Fruit fly (Drosophila melanogaster): Measurements from ENCODE around the gene CG13989.

CG13989 gene

DNA sequence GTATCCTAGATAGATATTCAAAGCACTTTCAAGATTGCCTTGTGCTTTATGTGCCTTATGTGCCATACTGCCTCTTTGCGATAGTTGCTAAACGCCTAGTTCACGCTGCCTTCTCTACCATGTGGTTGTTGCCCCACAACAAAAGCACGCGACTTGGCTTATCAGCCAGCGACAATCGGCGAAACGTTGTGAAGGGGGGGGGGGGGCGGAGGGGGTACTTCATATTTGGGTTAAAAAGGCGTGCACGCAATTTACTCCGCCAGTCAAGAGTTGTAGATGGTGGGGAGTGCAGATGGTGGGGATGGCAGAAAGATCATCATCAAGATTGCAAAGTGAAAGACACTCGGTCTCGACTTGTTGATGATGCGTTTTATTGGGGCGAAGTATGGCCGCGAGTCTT lies 8.9 kb downstream of the CG13989 start:
- no peak for TF ChIP-seq Jra (GFP tag; optimal IDR thresholded peaks at IDR 0.05)
- TF ChIP-seq Dfd (GFP tag; optimal IDR thresholded peaks at IDR 0.05) = peak; percentile 86
- no peak for TF ChIP-seq dmrt93B (GFP tag; optimal IDR thresholded peaks at IDR 0.05)
- no peak for TF ChIP-seq sv (GFP tag; optimal IDR thresholded peaks at IDR 0.05)

DNA sequence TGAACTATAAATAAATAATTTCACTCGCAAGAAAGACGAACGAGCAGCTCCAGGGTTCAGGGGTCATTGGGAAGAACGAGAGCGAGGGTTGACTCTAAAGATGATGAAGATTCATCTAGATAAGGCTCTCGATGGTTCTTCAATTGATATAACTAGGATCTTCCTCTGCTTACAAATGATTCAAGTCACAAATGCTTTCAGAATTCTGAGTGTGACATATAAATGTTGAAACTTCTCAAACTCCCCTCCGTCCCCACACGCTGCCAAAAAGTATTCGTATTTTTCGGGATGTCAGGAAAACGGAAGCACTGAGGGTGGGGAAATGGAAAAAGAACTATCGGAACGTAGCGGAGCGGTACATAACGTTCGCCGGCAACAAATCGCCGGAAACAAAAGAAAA lies 11.0 kb downstream of the CG13989 start:
- TF ChIP-seq sv (GFP tag; optimal IDR thresholded peaks at IDR 0.05) = no peak
- no peak for TF ChIP-seq usp (GFP tag; optimal IDR thresholded peaks at IDR 0.05)
- no peak for TF ChIP-seq Dif (GFP tag; optimal IDR thresholded peaks at IDR 0.05; ENCODE audit: partially characterized antibody)
- TF ChIP-seq foxo (GFP tag; optimal IDR thresholded peaks at IDR 0.05) = no peak
- no peak for TF ChIP-seq h (GFP tag; optimal IDR thresholded peaks at IDR 0.05)
- TF ChIP-seq pan (optimal IDR thresholded peaks at IDR 0.05) = no peak
- TF ChIP-seq Abd-B (GFP tag; optimal IDR thresholded peaks at IDR 0.05) = no peak
- TF ChIP-seq fru (GFP tag; optimal IDR thresholded peaks at IDR 0.05) = no peak

DNA sequence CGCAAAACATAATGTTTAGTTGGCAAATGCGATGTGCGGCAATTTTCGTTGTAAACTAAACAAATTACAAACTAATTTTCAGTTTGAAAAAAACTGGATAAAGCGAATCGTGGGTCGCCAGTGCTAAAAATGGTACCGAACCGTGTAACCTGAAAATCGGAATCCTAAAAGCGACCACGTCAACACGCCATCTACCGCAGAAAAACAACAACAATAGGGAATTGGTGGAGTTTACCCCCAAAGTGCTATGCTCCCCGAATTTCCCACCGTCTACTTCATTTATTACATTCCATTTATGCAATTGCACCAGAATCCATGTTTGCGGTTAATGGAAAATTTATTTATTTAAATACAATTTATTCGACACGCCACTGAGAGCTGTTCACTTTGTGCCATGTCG lies 12.8 kb downstream of the CG13989 start:
- TF ChIP-seq CrebA (GFP tag; optimal IDR thresholded peaks at IDR 0.05; ENCODE audit: borderline replicate concordance) = no peak
- no peak for TF ChIP-seq Hnf4 (GFP tag; optimal IDR thresholded peaks at IDR 0.05)
- no peak for TF ChIP-seq OdsH (GFP tag; optimal IDR thresholded peaks at IDR 0.05)
- TF ChIP-seq rgr (GFP tag; optimal IDR thresholded peaks at IDR 0.05) = no peak
- no peak for TF ChIP-seq foxo (GFP tag; optimal IDR thresholded peaks at IDR 0.05)
- TF ChIP-seq sv (GFP tag; optimal IDR thresholded peaks at IDR 0.05) = no peak
- TF ChIP-seq CG9705 (GFP tag; optimal IDR thresholded peaks at IDR 0.05) = no peak

- no peak for TF ChIP-seq CG32264 (GFP tag; optimal IDR thresholded peaks at IDR 0.05)
- TF ChIP-seq sv (GFP tag; optimal IDR thresholded peaks at IDR 0.05) = no peak
- TF ChIP-seq OdsH (GFP tag; optimal IDR thresholded peaks at IDR 0.05) = no peak
- no peak for TF ChIP-seq Mio (GFP tag; optimal IDR thresholded peaks at IDR 0.05)
- no peak for TF ChIP-seq N (GFP tag; optimal IDR thresholded peaks at IDR 0.05)
- no peak for TF ChIP-seq Hr78 (GFP tag; optimal IDR thresholded peaks at IDR 0.05)
- TF ChIP-seq pan (optimal IDR thresholded peaks at IDR 0.05) = no peak
- no peak for TF ChIP-seq CrebA (GFP tag; optimal IDR thresholded peaks at IDR 0.05; ENCODE audit: borderline replicate concordance)
- no peak for TF ChIP-seq ey (GFP tag; optimal IDR thresholded peaks at IDR 0.05)
- no peak for TF ChIP-seq woc (GFP tag; optimal IDR thresholded peaks at IDR 0.05)
- TF ChIP-seq psq (GFP tag; optimal IDR thresholded peaks at IDR 0.05) = no peak
These were observed 16.2 kb downstream of the CG13989 start for dm6 chr2L:6176408-6176807.

DNA sequence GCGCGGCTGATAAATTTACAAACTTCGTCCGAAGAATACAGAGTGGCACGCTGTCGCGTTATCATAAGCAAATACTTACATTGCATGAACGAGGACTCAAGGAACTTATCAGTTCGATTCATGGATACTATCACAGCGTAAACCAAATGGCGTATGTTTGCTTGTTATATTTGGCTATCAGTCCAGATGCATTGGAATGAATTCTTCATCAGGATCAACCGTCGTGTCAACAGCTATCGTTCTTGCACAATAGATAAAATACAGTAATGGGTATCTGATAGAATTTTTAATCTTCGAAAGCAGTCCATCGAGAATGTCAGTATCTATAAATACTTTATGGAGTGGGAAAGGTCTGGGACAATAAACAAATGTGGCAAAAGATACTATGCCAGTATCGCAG lies 16.9 kb downstream of the CG13989 start:
- TF ChIP-seq pan (optimal IDR thresholded peaks at IDR 0.05) = no peak
- no peak for TF ChIP-seq lola (GFP tag; optimal IDR thresholded peaks at IDR 0.05)
- TF ChIP-seq psq (GFP tag; optimal IDR thresholded peaks at IDR 0.05) = no peak
- no peak for TF ChIP-seq Abd-B (GFP tag; optimal IDR thresholded peaks at IDR 0.05)
- no peak for TF ChIP-seq Mio (GFP tag; optimal IDR thresholded peaks at IDR 0.05)
- TF ChIP-seq dsf (GFP tag; optimal IDR thresholded peaks at IDR 0.05; ENCODE audit: borderline replicate concordance) = no peak
- TF ChIP-seq CG9705 (GFP tag; optimal IDR thresholded peaks at IDR 0.05) = no peak
- no peak for TF ChIP-seq foxo (GFP tag; optimal IDR thresholded peaks at IDR 0.05)
- TF ChIP-seq sage (GFP tag; optimal IDR thresholded peaks at IDR 0.05) = no peak
- no peak for TF ChIP-seq tai (GFP tag; optimal IDR thresholded peaks at IDR 0.05)
- no peak for TF ChIP-seq Jra (GFP tag; optimal IDR thresholded peaks at IDR 0.05)

DNA sequence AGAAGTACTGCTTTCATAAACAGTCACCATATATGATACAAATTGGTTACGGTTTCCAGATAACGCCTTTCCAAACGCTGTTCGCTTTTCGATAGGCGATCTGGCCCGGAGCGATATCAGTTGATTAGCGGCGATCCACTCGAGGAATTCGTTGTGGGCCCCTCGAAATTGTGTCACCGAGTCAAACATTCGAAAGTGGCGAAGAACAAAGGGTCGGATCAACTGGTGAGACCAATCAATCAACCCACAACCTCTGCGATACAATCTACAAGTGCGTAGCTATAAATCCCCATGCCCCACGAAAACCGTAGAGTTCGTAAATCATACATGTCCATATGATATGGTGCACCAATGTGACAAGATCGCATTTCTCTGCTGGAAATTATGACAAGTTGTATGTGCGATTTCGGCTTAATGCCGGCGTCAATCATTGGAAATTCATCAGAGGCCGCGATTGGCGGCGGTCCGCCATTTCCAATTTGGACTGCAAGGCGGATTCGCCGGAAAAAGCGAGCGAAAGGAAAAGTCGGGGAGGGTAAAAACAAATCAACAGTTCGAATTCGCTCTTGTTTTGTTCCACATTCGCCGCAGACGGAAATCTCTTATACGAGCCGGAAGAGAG lies 18.0 kb downstream of the CG13989 start:
- TF ChIP-seq foxo (GFP tag; optimal IDR thresholded peaks at IDR 0.05) (no peak), dl (GFP tag; optimal IDR thresholded peaks at IDR 0.05; ENCODE audit: insufficient read depth in 1 of 2, partially characterized antibody in 2 of 2) (no peak), tai (GFP tag; optimal IDR thresholded peaks at IDR 0.05) (no peak), CG9705 (GFP tag; optimal IDR thresholded peaks at IDR 0.05) (no peak), sage (GFP tag; optimal IDR thresholded peaks at IDR 0.05) (no peak), brk (GFP tag; optimal IDR thresholded peaks at IDR 0.05) (no peak), usp (GFP tag; optimal IDR thresholded peaks at IDR 0.05) (no peak), ey (GFP tag; optimal IDR thresholded peaks at IDR 0.05) (no peak), h (GFP tag; optimal IDR thresholded peaks at IDR 0.05) (no peak), Hr83 (GFP tag; optimal IDR thresholded peaks at IDR 0.05; ENCODE audit: poor library complexity, severe bottlenecking) (no peak), rgr (GFP tag; optimal IDR thresholded peaks at IDR 0.05) (no peak), HLH106 (tag; optimal IDR thresholded peaks at IDR 0.05) (no peak), pan (optimal IDR thresholded peaks at IDR 0.05) (no peak)
